Worm (Caenorhabditis elegans) whole organism, young adult: ENCODE data around the gene F36H5.18.

Experiments used
- C06A6.2 ChIP-seq: fragments of 200-800 bp; sonication (Bioruptor generic); conservative IDR thresholded peaks from 2 replicates; pipeline ENCODE4 v1.3.6; 2022; ENCODE audit warnings: missing genetic modification characterization, missing compliant biosample characterization
- Y67H2A.10 ChIP-seq: fragments of 200-800 bp; sonication (Bioruptor generic); conservative IDR thresholded peaks from 2 replicates; pipeline ENCODE4 v1.3.6; 2022; ENCODE audit warnings: missing genetic modification reagents, missing genetic modification characterization, missing compliant biosample characterization
- bed-2 ChIP-seq: fragments of 200-800 bp; sonication (Bioruptor generic); IDR thresholded peaks from 2 replicates; pipeline ENCODE4 v1.3.6; 2022; ENCODE audit warnings: missing genetic modification reagents, missing genetic modification characterization, missing compliant biosample characterization
- die-1 ChIP-seq: sonication (generic microtip); optimal IDR thresholded peaks from 2 replicates; lab custom pipeline; 2016; ENCODE audit warnings: missing genotype, mild to moderate bottlenecking, missing genetic modification characterization, missing compliant biosample characterization
- hlh-12 ChIP-seq: sonication (generic microtip); optimal IDR thresholded peaks from 2 replicates; lab custom pipeline; 2016; ENCODE audit warnings: missing genetic modification characterization, missing compliant biosample characterization
- pbrm-1 ChIP-seq: fragments of 200-800 bp; sonication (Bioruptor generic); IDR thresholded peaks from 2 replicates; pipeline ENCODE4 v1.3.6; 2022; ENCODE audit warnings: missing genetic modification reagents, missing genetic modification characterization, missing compliant biosample characterization
- pha-4 ChIP-seq: fragments of 150-350 bp; sonication (generic microtip); optimal IDR thresholded peaks from 2 replicates; lab custom pipeline; 2014; ENCODE audit warnings: missing biosample characterization, missing genetic modification reagents, missing genetic modification characterization
- snpc-4 ChIP-seq, 5 experiments: fragments of 150-350 bp in 1 of 5; sonication (generic microtip) in 4 of 5; optimal IDR thresholded peaks; 2 replicates each; lab custom pipeline; 2014 to 2018; ENCODE audit warnings: missing genetic modification characterization in 5 of 5, missing biosample characterization in 3 of 5, antibody characterized with exemption in 2 of 5, mild to moderate bottlenecking in 2 of 5, missing compliant biosample characterization in 2 of 5, missing genotype in 2 of 5, moderate library complexity in 2 of 5, missing genetic modification reagents in 1 of 5
- unc-130 ChIP-seq: sonication (generic microtip); optimal IDR thresholded peaks from 2 replicates; lab custom pipeline; 2016; ENCODE audit warnings: missing genetic modification reagents, missing genetic modification characterization, missing compliant biosample characterization
- unc-62 ChIP-seq: fragments of 150-350 bp; optimal IDR thresholded peaks from 2 replicates; lab custom pipeline; 2014; ENCODE audit warnings: missing biosample characterization, missing genetic modification reagents, missing genetic modification characterization

ce11 chrII:1806358-1806757, 46.7 kb downstream of the F36H5.18 start, which contains the start of gene C08F1.12:
- no peak for TF ChIP-seq C06A6.2 (GFP tag; lab: Robert Waterston, UW)
- no peak for TF ChIP-seq bed-2 (GFP tag; lab: Robert Waterston, UW)
- no peak for TF ChIP-seq unc-62 (GFP tag; lab: Kevin White, UChicago)
- TF ChIP-seq snpc-4 (GFP tag; optimal IDR thresholded peaks at IDR 0.05; lab: Kevin White, UChicago), result no peak
- TF ChIP-seq snpc-4 (tag; optimal IDR thresholded peaks at IDR 0.05; lab: Kevin White, UChicago), result no peak
- TF ChIP-seq Y67H2A.10, result no peak
- TF ChIP-seq die-1, result no peak
- TF ChIP-seq pbrm-1, result no peak
- no peak for TF ChIP-seq pha-4 (tag; lab: Kevin White, UChicago)
- TF ChIP-seq unc-130 (GFP tag; lab: Kevin White, UChicago), result no peak
- no peak for TF ChIP-seq hlh-12 (tag; lab: Kevin White, UChicago)
